Worm (Caenorhabditis elegans) whole organism, early embryonic: ENCODE results near the gene let-60.

Experiments used
- B0310.2 ChIP-seq: sonication (generic microtip); optimal IDR thresholded peaks from 2 replicates; lab custom pipeline; 2016; ENCODE audit warnings: mild to moderate bottlenecking, missing genetic modification characterization, missing compliant biosample characterization
- F13C5.2 ChIP-seq: sonication (generic microtip); optimal IDR thresholded peaks from 2 replicates; lab custom pipeline; 2017; ENCODE audit warnings: mild to moderate bottlenecking, missing genetic modification characterization, inconsistent platforms, missing compliant biosample characterization
- aly-1 ChIP-seq: sonication (generic microtip); optimal IDR thresholded peaks from 2 replicates; lab custom pipeline; 2016; ENCODE audit warnings: missing genetic modification characterization, missing compliant biosample characterization
- ama-1 ChIP-seq: fragments of 150-350 bp; optimal IDR thresholded peaks from 2 replicates; lab custom pipeline; 2014
- ceh-13 ChIP-seq: fragments of 200-800 bp; sonication (Bioruptor generic); optimal IDR thresholded peaks from 2 replicates; lab custom pipeline; 2018; ENCODE audit warnings: mild to moderate bottlenecking, missing genetic modification characterization, missing compliant biosample characterization
- ceh-36 ChIP-seq: sonication (generic microtip); optimal IDR thresholded peaks from 2 replicates; lab custom pipeline; 2016; ENCODE audit warnings: missing genetic modification characterization, inconsistent platforms, missing compliant biosample characterization
- ets-7 ChIP-seq: sonication (generic microtip); optimal IDR thresholded peaks from 2 replicates; lab custom pipeline; 2016; ENCODE audit warnings: missing genotype, missing genetic modification characterization, missing compliant biosample characterization
- flt-1 ChIP-seq: fragments of 200-800 bp; sonication (Bioruptor generic); IDR thresholded peaks from 2 replicates; pipeline ENCODE4 v1.3.6; 2022; ENCODE audit warnings: missing genetic modification characterization, missing compliant biosample characterization
- hmbx-1 ChIP-seq: sonication (generic microtip); optimal IDR thresholded peaks from 2 replicates; lab custom pipeline; 2016; ENCODE audit warnings: mild to moderate bottlenecking, missing genetic modification characterization, missing compliant biosample characterization
- hmg-4 ChIP-seq: fragments of 200-800 bp; sonication (Bioruptor generic); optimal IDR thresholded peaks from 2 replicates; lab custom pipeline; 2018; ENCODE audit warnings: mild to moderate bottlenecking, missing genetic modification characterization, missing compliant biosample characterization
- hnd-1 ChIP-seq: sonication (generic microtip); optimal IDR thresholded peaks from 2 replicates; lab custom pipeline; 2016; ENCODE audit warnings: missing genetic modification characterization, missing compliant biosample characterization
- pes-1 ChIP-seq: fragments of 200-800 bp; sonication (Bioruptor generic); IDR thresholded peaks from 2 replicates; pipeline ENCODE4 v1.3.6; 2022; ENCODE audit warnings: missing genetic modification reagents, missing genetic modification characterization, missing compliant biosample characterization
- scrt-1 ChIP-seq: fragments of 200-800 bp; sonication (Bioruptor generic); IDR thresholded peaks from 2 replicates; pipeline ENCODE4 v1.3.6; 2022; ENCODE audit warnings: missing genetic modification characterization, missing compliant biosample characterization
- sea-1 ChIP-seq: fragments of 200-800 bp; sonication (Bioruptor generic); conservative IDR thresholded peaks from 2 replicates; pipeline ENCODE4 v1.3.6; 2022; ENCODE audit warnings: missing genetic modification characterization, missing compliant biosample characterization
- tbx-11 ChIP-seq: fragments of 200-800 bp; sonication (Bioruptor generic); IDR thresholded peaks from 2 replicates; pipeline ENCODE4 v1.3.6; 2022; ENCODE audit warnings: missing genetic modification characterization, missing compliant biosample characterization
- tbx-37 ChIP-seq: fragments of 200-800 bp; sonication (Bioruptor generic); conservative IDR thresholded peaks from 2 replicates; pipeline ENCODE4 v1.3.6; 2022; ENCODE audit warnings: missing genetic modification reagents, missing genetic modification characterization, missing compliant biosample characterization
- tra-4 ChIP-seq: sonication (generic microtip); optimal IDR thresholded peaks from 2 replicates; lab custom pipeline; 2017; ENCODE audit warnings: missing genetic modification characterization, missing compliant biosample characterization

Gene let-60

DNA sequence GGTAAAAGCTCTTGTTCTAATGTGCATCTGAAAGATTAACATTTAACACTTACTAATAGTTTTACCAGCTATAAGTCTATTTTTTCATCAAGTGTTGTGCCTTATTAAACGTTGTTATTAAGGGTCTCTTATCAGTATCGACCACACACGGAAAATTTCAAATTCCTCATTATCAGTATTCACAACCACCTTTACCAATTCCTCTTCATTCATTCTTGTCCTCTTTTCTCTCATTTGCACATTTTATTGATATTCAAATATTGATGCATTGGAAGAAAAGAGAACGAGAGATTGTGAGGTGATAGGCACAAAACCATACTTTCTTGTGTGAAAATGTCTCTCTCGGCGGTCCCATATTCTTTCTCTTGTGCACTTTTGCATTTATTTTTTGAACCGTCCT, 31.0 kb upstream of the let-60 start:
- no peak for TF ChIP-seq hnd-1
- no peak for TF ChIP-seq B0310.2 (tag; lab: Kevin White, UChicago)
- no peak for TF ChIP-seq pes-1 (GFP tag; lab: Robert Waterston, UW)
- TF ChIP-seq tra-4: no peak
- no peak for TF ChIP-seq ama-1 (lab: Kevin White, UChicago)
- TF ChIP-seq flt-1: no peak
- TF ChIP-seq hmbx-1 (tag; lab: Kevin White, UChicago): no peak

DNA sequence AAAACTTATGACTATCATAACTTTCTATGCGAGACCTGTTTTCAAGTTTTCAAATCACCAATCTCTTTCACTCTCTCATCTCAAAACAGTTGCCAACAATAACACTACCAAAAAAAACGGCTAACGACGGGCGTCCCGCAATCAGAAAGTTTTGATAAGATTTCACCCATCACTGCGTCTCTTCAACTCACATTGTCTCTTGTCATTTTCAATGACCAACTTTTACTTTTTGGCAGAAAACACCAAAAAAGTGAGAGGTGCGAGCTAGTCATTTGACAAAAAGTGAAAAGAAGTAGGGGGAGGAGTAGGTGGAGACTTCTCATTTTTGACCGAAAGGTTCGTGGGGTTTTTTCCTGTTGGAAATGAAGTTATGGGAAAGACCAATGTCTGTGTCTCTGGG, 27.8 kb upstream of the let-60 start:
- no peak for TF ChIP-seq F13C5.2 (tag; lab: Kevin White, UChicago)
- TF ChIP-seq hmg-4 (GFP tag; lab: Kevin White, UChicago): no peak
- TF ChIP-seq sea-1 (GFP tag; lab: Robert Waterston, UW): no peak
- TF ChIP-seq B0310.2 (tag; lab: Kevin White, UChicago): no peak
- TF ChIP-seq aly-1 (tag; lab: Kevin White, UChicago): no peak
- TF ChIP-seq scrt-1 (GFP tag; lab: Robert Waterston, UW): no peak
- no peak for TF ChIP-seq tbx-11
- no peak for TF ChIP-seq ets-7 (tag; lab: Kevin White, UChicago)
- no peak for TF ChIP-seq hmbx-1 (tag; lab: Kevin White, UChicago)
- TF ChIP-seq ama-1 (lab: Kevin White, UChicago): no peak
- no peak for TF ChIP-seq tra-4
- no peak for TF ChIP-seq ceh-36
- no peak for TF ChIP-seq flt-1
- no peak for TF ChIP-seq tbx-37 (GFP tag; lab: Robert Waterston, UW)
- no peak for TF ChIP-seq ceh-13 (GFP tag; lab: Kevin White, UChicago)
- no peak for TF ChIP-seq pes-1 (GFP tag; lab: Robert Waterston, UW)
- no peak for TF ChIP-seq hnd-1

DNA sequence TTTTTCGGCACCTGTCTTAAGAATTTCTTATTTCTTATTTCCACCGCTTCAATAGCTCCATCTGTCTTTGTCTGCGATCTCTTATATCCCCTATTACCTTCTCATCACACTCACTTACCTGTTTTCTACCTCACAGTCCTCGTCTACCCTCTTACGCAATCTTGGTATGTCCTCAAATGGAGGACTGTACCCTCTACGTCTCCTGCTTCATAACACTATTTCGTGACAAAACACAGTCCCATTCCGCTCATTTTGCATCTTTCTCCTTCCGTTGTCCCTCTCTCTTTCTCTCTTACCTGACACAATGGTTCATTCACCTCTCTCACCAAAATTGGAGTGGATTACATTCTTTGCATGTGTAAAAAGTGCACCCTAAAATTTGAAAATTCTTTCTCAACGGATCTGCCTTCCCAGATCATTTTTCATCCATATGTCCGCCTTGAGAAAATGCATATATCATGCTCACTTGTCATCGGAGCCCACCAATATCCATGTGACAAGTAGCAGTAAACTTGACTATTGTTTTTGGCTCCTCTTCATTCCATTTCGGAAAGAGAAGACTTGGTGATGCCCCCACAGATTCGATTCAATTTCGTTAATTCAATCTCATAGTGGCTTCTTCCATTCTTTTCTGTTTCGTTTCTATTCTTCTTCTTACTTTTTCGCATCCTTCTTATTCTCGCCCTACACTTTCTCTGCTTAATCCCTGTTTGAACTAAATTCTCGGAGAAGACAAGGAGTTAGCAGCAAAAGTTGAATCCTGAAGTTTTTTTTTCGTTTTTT, 26.4 kb upstream of the let-60 start:
- TF ChIP-seq hnd-1 (no peak), F13C5.2 (tag; lab: Kevin White, UChicago) (no peak), flt-1 (no peak), hmg-4 (GFP tag; lab: Kevin White, UChicago) (peak; percentile 13), pes-1 (GFP tag; lab: Robert Waterston, UW) (no peak), aly-1 (tag; lab: Kevin White, UChicago) (peak; percentile 52), ama-1 (lab: Kevin White, UChicago) (no peak), scrt-1 (GFP tag; lab: Robert Waterston, UW) (no peak), B0310.2 (tag; lab: Kevin White, UChicago) (peak; percentile 82), sea-1 (GFP tag; lab: Robert Waterston, UW) (no peak), ets-7 (tag; lab: Kevin White, UChicago) (peak; percentile 31), tbx-37 (GFP tag; lab: Robert Waterston, UW) (no peak), ceh-36 (no peak), tbx-11 (no peak), tra-4 (no peak), ceh-13 (GFP tag; lab: Kevin White, UChicago) (no peak), hmbx-1 (tag; lab: Kevin White, UChicago) (no peak)

DNA sequence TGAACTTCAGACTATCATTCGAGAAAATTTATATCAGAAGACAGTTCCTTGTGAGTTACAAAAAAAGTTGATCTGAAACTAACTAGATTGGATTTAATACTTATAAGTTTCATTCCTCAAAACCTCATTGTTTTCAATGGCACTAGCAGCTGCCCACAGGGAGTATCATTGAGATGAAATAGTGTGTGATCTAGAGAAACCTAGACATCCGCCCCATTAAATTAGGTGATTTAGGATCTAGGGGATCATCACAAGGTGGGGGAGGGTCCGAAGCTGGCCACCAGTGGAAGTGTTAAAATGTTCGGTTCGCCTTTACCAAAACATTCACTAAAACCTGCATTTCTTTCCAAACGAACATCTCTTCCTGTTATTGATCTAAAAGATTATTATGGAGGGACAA, 25.5 kb upstream of the let-60 start:
- TF ChIP-seq tbx-37 (GFP tag; lab: Robert Waterston, UW) (no peak), scrt-1 (GFP tag; lab: Robert Waterston, UW) (no peak), aly-1 (tag; lab: Kevin White, UChicago) (no peak), pes-1 (GFP tag; lab: Robert Waterston, UW) (no peak), B0310.2 (tag; lab: Kevin White, UChicago) (no peak), ets-7 (tag; lab: Kevin White, UChicago) (no peak), hmg-4 (GFP tag; lab: Kevin White, UChicago) (no peak), tra-4 (no peak), ama-1 (lab: Kevin White, UChicago) (no peak)

DNA sequence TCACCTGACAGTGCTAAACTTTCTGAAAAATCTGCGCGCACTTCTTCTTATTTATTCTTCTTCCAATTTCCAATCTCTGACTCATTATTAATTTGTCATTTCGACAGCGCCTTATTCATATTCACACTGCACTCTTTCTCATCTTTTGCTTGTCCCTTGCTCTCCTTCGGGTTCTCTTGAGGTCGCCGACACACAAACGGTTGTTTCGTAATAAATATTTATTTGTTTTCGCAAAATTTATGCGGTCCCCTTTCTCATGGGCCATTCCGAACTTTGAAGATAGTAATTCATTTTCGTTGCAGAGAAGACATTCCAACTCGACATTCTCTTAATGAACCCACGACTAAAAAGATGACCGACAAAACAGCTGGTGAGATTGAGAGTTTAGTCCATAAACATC, 23.9 kb upstream of the let-60 start, which contains the start of gene magi-1:
TSS of gene magi-1 (plus strand) at position 301 of the 400 bp plus-strand sequence.
- no peak for TF ChIP-seq hmg-4 (GFP tag; lab: Kevin White, UChicago)
- no peak for TF ChIP-seq tbx-11
- TF ChIP-seq ama-1 (lab: Kevin White, UChicago): no peak
- TF ChIP-seq F13C5.2 (tag; lab: Kevin White, UChicago): no peak
- TF ChIP-seq sea-1 (GFP tag; lab: Robert Waterston, UW): no peak
- TF ChIP-seq scrt-1 (GFP tag; lab: Robert Waterston, UW): no peak
- no peak for TF ChIP-seq aly-1 (tag; lab: Kevin White, UChicago)

DNA sequence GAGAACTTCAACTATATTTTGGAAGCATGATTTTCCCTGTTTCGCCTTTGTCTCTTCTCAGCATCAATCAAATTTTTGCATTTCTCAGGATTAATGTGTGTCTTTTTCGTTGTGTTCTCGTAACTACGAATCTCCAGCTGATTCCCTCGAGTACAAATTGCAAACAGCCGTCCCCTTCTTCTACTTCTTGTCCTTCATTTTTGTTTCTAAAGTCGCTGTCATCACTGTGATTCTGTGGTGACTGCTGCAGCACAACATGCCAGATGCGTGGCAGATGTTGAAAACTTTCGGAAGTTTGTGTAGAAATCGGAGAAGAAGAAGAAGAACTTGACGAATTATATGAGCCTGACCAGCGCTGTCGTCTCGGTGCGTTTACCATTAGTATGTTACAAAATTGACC, 22.4 kb upstream of the let-60 start:
- TF ChIP-seq tra-4 (no peak), pes-1 (GFP tag; lab: Robert Waterston, UW) (no peak), ceh-13 (GFP tag; lab: Kevin White, UChicago) (no peak), ceh-36 (no peak), hnd-1 (no peak), tbx-37 (GFP tag; lab: Robert Waterston, UW) (no peak), tbx-11 (no peak)

DNA sequence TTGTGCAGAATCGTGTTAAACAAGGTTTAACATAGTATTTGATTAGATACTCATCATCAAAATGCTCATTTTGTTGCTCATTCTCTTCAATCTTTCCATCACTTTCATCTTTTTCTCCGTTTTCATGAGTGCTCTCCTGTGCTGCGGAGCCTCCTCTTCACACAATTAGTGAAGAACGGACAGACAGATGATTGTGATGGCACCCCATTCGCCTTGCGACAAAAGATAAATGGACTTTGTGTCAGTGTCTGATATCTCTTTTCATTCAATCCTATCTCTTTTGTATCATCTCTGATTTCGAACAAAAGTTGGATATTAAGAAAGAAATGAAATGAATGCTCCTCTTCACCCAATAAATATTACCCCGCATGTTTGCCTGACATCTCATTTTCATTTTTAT, 19.4 kb upstream of the let-60 start:
- TF ChIP-seq ceh-13 (GFP tag; lab: Kevin White, UChicago) (no peak), ama-1 (lab: Kevin White, UChicago) (no peak), hmbx-1 (tag; lab: Kevin White, UChicago) (no peak), hnd-1 (no peak), aly-1 (tag; lab: Kevin White, UChicago) (no peak), B0310.2 (tag; lab: Kevin White, UChicago) (no peak), ets-7 (tag; lab: Kevin White, UChicago) (no peak), F13C5.2 (tag; lab: Kevin White, UChicago) (no peak)
